Worm (Caenorhabditis elegans) whole organism, L4 larva: ENCODE results near the gene jhdm-1.

Experiments
- aha-1 ChIP-seq: fragments of 150-350 bp; peaks from one replicate; lab custom pipeline; 2014; ENCODE audit warnings: missing biosample characterization, missing genetic modification characterization
- nhr-11 ChIP-seq: fragments of 150-350 bp; optimal IDR thresholded peaks from 2 replicates; lab custom pipeline; 2014; ENCODE audit warnings: missing biosample characterization, missing genetic modification characterization
- snpc-4 ChIP-seq: fragments of 150-350 bp; optimal IDR thresholded peaks from 2 replicates; lab custom pipeline; 2014; ENCODE audit warnings: missing biosample characterization, missing genetic modification characterization

ce11 chrIII:6479439-6479838 lies 25.2 kb downstream of the jhdm-1 start:
- TF ChIP-seq nhr-11 (tag; lab: Kevin White, UChicago) (no peak), aha-1 (tag; lab: Kevin White, UChicago) (peak; percentile 93), snpc-4 (tag; lab: Kevin White, UChicago) (no peak)
